Worm (Caenorhabditis elegans) whole organism, late embryonic: ENCODE data around the gene srx-22.

Source experiments
- C38D4.7 ChIP-seq: fragments of 200-800 bp; sonication (Bioruptor generic); optimal IDR thresholded peaks from 2 replicates; lab custom pipeline; 2018; ENCODE audit warnings: mild to moderate bottlenecking, missing genetic modification characterization, moderate library complexity, missing compliant biosample characterization
- ahr-1 ChIP-seq: sonication (generic microtip); optimal IDR thresholded peaks from 2 replicates; lab custom pipeline; 2016; ENCODE audit warnings: missing genetic modification characterization, missing compliant biosample characterization
- ceh-45 ChIP-seq: fragments of 200-800 bp; sonication (Bioruptor generic); IDR thresholded peaks from 2 replicates; pipeline ENCODE4 v1.3.6; 2022; ENCODE audit warnings: missing genetic modification reagents, missing genetic modification characterization, missing compliant biosample characterization
- eyg-1 ChIP-seq: sonication (generic microtip); optimal IDR thresholded peaks from 2 replicates; lab custom pipeline; 2016; ENCODE audit warnings: missing genotype, missing genetic modification characterization, missing compliant biosample characterization
- fkh-10 ChIP-seq: fragments of 150-350 bp; optimal IDR thresholded peaks from 2 replicates; lab custom pipeline; 2014; ENCODE audit warnings: missing biosample characterization, missing genetic modification reagents, missing genetic modification characterization
- hlh-30 ChIP-seq: sonication (generic microtip); optimal IDR thresholded peaks from 2 replicates; lab custom pipeline; 2017; ENCODE audit warnings: antibody characterized with exemption, missing genetic modification characterization, missing compliant biosample characterization; ENCODE audit not compliant: insufficient read depth
- hlh-8 ChIP-seq: sonication (generic microtip); optimal IDR thresholded peaks from 2 replicates; lab custom pipeline; 2016; ENCODE audit warnings: missing genotype, missing genetic modification characterization, missing compliant biosample characterization
- lin-11 ChIP-seq: fragments of 200-800 bp; sonication (Bioruptor generic); optimal IDR thresholded peaks from 2 replicates; lab custom pipeline; 2018; ENCODE audit warnings: mild to moderate bottlenecking, missing genetic modification characterization, missing compliant biosample characterization
- pha-2 ChIP-seq: sonication (generic microtip); optimal IDR thresholded peaks from 2 replicates; lab custom pipeline; 2017; ENCODE audit warnings: mild to moderate bottlenecking, missing genetic modification characterization, missing compliant biosample characterization
- pha-4 ChIP-seq: fragments of 150-350 bp; optimal IDR thresholded peaks from 2 replicates; lab custom pipeline; 2018; ENCODE audit warnings: missing biosample characterization, missing genetic modification reagents, missing genetic modification characterization
- tbx-7 ChIP-seq: sonication (generic microtip); optimal IDR thresholded peaks from 2 replicates; lab custom pipeline; 2016; ENCODE audit warnings: missing genotype, missing genetic modification characterization, missing compliant biosample characterization
- ttx-3 ChIP-seq: sonication (generic microtip); optimal IDR thresholded peaks from 2 replicates; lab custom pipeline; 2016; ENCODE audit warnings: missing genetic modification reagents, missing genetic modification characterization, missing compliant biosample characterization
- unc-86 ChIP-seq: sonication (generic microtip); optimal IDR thresholded peaks from 2 replicates; lab custom pipeline; 2016; ENCODE audit warnings: missing genetic modification characterization, missing compliant biosample characterization

DNA sequence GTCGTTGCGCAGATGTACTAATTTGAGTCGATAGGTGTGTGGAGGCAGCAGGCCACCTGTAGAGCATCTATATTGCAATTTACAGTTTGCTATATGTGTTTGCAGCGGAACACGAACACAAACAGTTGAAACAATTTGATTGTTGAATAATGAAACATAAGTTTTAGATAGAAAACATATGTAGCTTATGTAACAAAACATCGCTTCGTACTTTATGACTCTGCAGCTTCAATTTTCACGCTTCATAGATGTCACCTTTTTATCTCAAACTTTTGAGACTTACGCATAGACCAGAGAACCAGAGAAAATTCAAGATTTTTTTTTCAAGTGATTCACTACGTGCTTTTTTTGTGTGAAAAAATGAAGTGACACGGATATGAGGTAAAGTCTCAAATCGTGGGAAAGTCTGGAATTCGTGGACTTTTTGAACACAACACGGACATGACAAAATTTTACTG is 44.2 kb downstream of the srx-22 start, which contains the start of gene fbxb-72:
- TF ChIP-seq pha-4 (tag; lab: Kevin White, UChicago) = no peak
- no peak for TF ChIP-seq unc-86
- TF ChIP-seq pha-2 (tag; lab: Kevin White, UChicago) = no peak
- TF ChIP-seq ahr-1 = no peak
- TF ChIP-seq hlh-30 (tag; lab: Kevin White, UChicago) = no peak
- TF ChIP-seq ceh-45 = no peak
- no peak for TF ChIP-seq fkh-10 (GFP tag; lab: Kevin White, UChicago)
- TF ChIP-seq ttx-3 (tag; lab: Kevin White, UChicago) = no peak
- no peak for TF ChIP-seq eyg-1 (tag; lab: Kevin White, UChicago)
- TF ChIP-seq C38D4.7 (GFP tag; lab: Kevin White, UChicago) = no peak
- TF ChIP-seq tbx-7 (tag; lab: Kevin White, UChicago) = no peak
- no peak for TF ChIP-seq hlh-8 (tag; lab: Kevin White, UChicago)
- no peak for TF ChIP-seq lin-11 (tag; lab: Kevin White, UChicago)
